Fruit fly (Drosophila melanogaster) whole organism, adult: ENCODE measurements around the gene CG45066.

Experiments
- CG11617 ChIP-seq: fragments of 200-800 bp; sonication (Bioruptor generic); optimal IDR thresholded peaks from 2 replicates; lab custom pipeline; 2017; ENCODE audit warnings: mild to moderate bottlenecking, missing biosample characterization, missing genetic modification reagents, missing genetic modification characterization
- CG33017 ChIP-seq: fragments of 200-800 bp; sonication (Bioruptor generic); optimal IDR thresholded peaks from 2 replicates; lab custom pipeline; 2018; ENCODE audit warnings: missing biosample characterization, mild to moderate bottlenecking, missing genetic modification characterization, moderate library complexity
- bab1 ChIP-seq: fragments of 200-800 bp; sonication (Bioruptor generic); optimal IDR thresholded peaks from 3 replicates; lab custom pipeline; 2019; ENCODE audit warnings: missing biosample characterization, mild to moderate bottlenecking, missing genetic modification characterization, moderate library complexity
- cnc ChIP-seq, 2 experiments: fragments of >200 bp; optimal IDR thresholded peaks; 2 replicates each; lab custom pipeline; 2017
- kay ChIP-seq: fragments of 200-800 bp; sonication (Bioruptor generic); peaks from one replicate; lab custom pipeline; 2016; ENCODE audit warnings: missing biosample characterization, missing genetic modification characterization, borderline replicate concordance
- pad ChIP-seq: fragments of 200-800 bp; sonication (Bioruptor generic); optimal IDR thresholded peaks from 3 replicates; lab custom pipeline; 2017; ENCODE audit warnings: missing biosample characterization, missing genetic modification characterization, mild to moderate bottlenecking, moderate library complexity, missing genetic modification reagents
- tj ChIP-seq: fragments of 200-800 bp; sonication (Bioruptor generic); optimal IDR thresholded peaks from 3 replicates; lab custom pipeline; 2017; ENCODE audit warnings: missing biosample characterization, mild to moderate bottlenecking, missing genetic modification characterization, moderate library complexity

- TF ChIP-seq CG11617 (GFP tag; lab: Kevin White, UChicago): no peak
- TF ChIP-seq bab1: no peak
- no peak for TF ChIP-seq tj (GFP tag; lab: Kevin White, UChicago)
- no peak for TF ChIP-seq pad (GFP tag; lab: Kevin White, UChicago)
- no peak for TF ChIP-seq kay (GFP tag; lab: Kevin White, UChicago)
- no peak for TF ChIP-seq cnc (optimal IDR thresholded peaks at IDR 0.05; lab: Kevin White, UChicago)
- TF ChIP-seq CG33017 (tag; lab: Kevin White, UChicago): no peak
Measured at dm6 chr3L:3106146-3106545, 4.9 kb downstream of the CG45066 start.
